Fruit fly (Drosophila melanogaster): ENCODE results near the gene Act88F.

The Act88F gene

dm6 chr3R:15408131-15408731 is 31.5 kb upstream of the Act88F start, which contains the start of gene Atx2 (continued):
- TF ChIP-seq CG7745 (tag; optimal IDR thresholded peaks at IDR 0.05) (no peak), CG11247 (GFP tag; IDR thresholded peaks at IDR 0.05) (0 out of 2 replicates have a peak, but pooled peaks have one; percentile 14), CrebB (tag; optimal IDR thresholded peaks at IDR 0.05) (peak; percentile 30), en (GFP tag; optimal IDR thresholded peaks at IDR 0.05) (no peak), CG17328 (GFP tag; IDR thresholded peaks at IDR 0.05) (0 out of 2 replicates have a peak, but pooled peaks have one; percentile 43), CG1602 (GFP tag; optimal IDR thresholded peaks at IDR 0.05) (no peak), Trl (optimal IDR thresholded peaks at IDR 0.05) (no peak), Trl (GFP tag; optimal IDR thresholded peaks at IDR 0.05) (peak; percentile 24), bowl (GFP tag; IDR thresholded peaks at IDR 0.05) (no peak), Tbp (GFP tag; optimal IDR thresholded peaks at IDR 0.05) (no peak), CG6813 (GFP tag; optimal IDR thresholded peaks at IDR 0.05) (peak; percentile 20), CG10274 (GFP tag; optimal IDR thresholded peaks at IDR 0.05) (no peak), Asciz (GFP tag; optimal IDR thresholded peaks at IDR 0.05) (peak; percentile 12), ken (GFP tag; IDR thresholded peaks at IDR 0.05) (no peak), sob (GFP tag; IDR thresholded peaks at IDR 0.05) (peak; percentile 57; the same call in 1 of the 2 replicates), pzg (GFP tag; optimal IDR thresholded peaks at IDR 0.05) (peak; percentile 90), lola (GFP tag; optimal IDR thresholded peaks at IDR 0.05) (no peak), Lpt (GFP tag; optimal IDR thresholded peaks at IDR 0.05) (no peak), peb (GFP tag; IDR thresholded peaks at IDR 0.05) (no peak), luna (GFP tag; optimal IDR thresholded peaks at IDR 0.05) (peak; percentile 31), cas (GFP tag; IDR thresholded peaks at IDR 0.05) (no peak), dysf (GFP tag; IDR thresholded peaks at IDR 0.05) (peak; percentile 47; the same call in 1 of the 3 replicates), CG2712 (tag; optimal IDR thresholded peaks at IDR 0.05) (peak; percentile 42), CkIIα-i1 (GFP tag; IDR thresholded peaks at IDR 0.05) (no peak), oc (tag; optimal IDR thresholded peaks at IDR 0.05) (no peak), MBD-R2 (GFP tag; IDR thresholded peaks at IDR 0.05) (peak; percentile 64), CG1233 (GFP tag; optimal IDR thresholded peaks at IDR 0.05) (peak; percentile 3), Bdp1 (GFP tag; optimal IDR thresholded peaks at IDR 0.05) (peak; percentile 65), kni (GFP tag; optimal IDR thresholded peaks at IDR 0.05) (no peak), zfh2 (GFP tag; optimal IDR thresholded peaks at IDR 0.05) (peak; percentile 74), sr (GFP tag; IDR thresholded peaks at IDR 0.05) (no peak), Aef1 (GFP tag; IDR thresholded peaks at IDR 0.05) (peak; percentile 24; the same call in 1 of the 3 replicates), sens (GFP tag) (peak; percentile 76), PHDP (tag; optimal IDR thresholded peaks at IDR 0.05) (peak; percentile 5), CG1603 (tag; optimal IDR thresholded peaks at IDR 0.05) (peak; percentile 76), CG15514 (GFP tag; optimal IDR thresholded peaks at IDR 0.05) (peak; percentile 46), eve (GFP tag; optimal IDR thresholded peaks at IDR 0.05) (no peak), CG2129 (GFP tag; IDR thresholded peaks at IDR 0.05; ENCODE audit: partially characterized antibody) (peak; percentile 87), nom (GFP tag; optimal IDR thresholded peaks at IDR 0.05) (no peak), CG2202 (tag; optimal IDR thresholded peaks at IDR 0.05) (peak; percentile 24), CG16813 (GFP tag; IDR thresholded peaks at IDR 0.05; ENCODE audit: partially characterized antibody) (peak; percentile 97), Sox102F (GFP tag; optimal IDR thresholded peaks at IDR 0.05) (no peak), Atf-2 (GFP tag; optimal IDR thresholded peaks at IDR 0.05) (peak; percentile 4), CG1024 (GFP tag; IDR thresholded peaks at IDR 0.05) (no peak), slbo (GFP tag; IDR thresholded peaks at IDR 0.05) (peak; percentile 66), inv (GFP tag; IDR thresholded peaks at IDR 0.05; ENCODE audit: partially characterized antibody) (peak; percentile 95), prd (optimal IDR thresholded peaks at IDR 0.05) (no peak), prd (GFP tag; IDR thresholded peaks at IDR 0.05) (0 out of 3 replicates have a peak, but pooled peaks have one; percentile 25), CG8281 (tag; optimal IDR thresholded peaks at IDR 0.05) (no peak), Hr78 (GFP tag; optimal IDR thresholded peaks at IDR 0.05) (no peak), hth (optimal IDR thresholded peaks at IDR 0.05) (no peak)

All from whole organism, embryonic.